Fruit fly (Drosophila melanogaster) whole organism, embryonic: Measurements from ENCODE around the gene Ptp36E.

Experiments
- Atf-2 ChIP-seq: fragments of 200-800 bp; sonication (Bioruptor generic); optimal IDR thresholded peaks from 2 replicates; lab custom pipeline; 2016; ENCODE audit warnings: missing biosample characterization, missing genetic modification characterization
- Atf6 ChIP-seq: fragments of 200-800 bp; sonication (Bioruptor generic); IDR thresholded peaks from 2 replicates; pipeline ENCODE4 v1.3.6; 2022; ENCODE audit warnings: missing biosample characterization, missing genetic modification characterization
- CG11560 ChIP-seq: fragments of 200-800 bp; sonication (Bioruptor generic); IDR thresholded peaks from 3 replicates; pipeline ENCODE4 v1.3.6; 2022; ENCODE audit warnings: missing biosample characterization, missing genetic modification characterization
- CG12391 ChIP-seq: fragments of 200-800 bp; sonication (Bioruptor generic); optimal IDR thresholded peaks from 3 replicates; lab custom pipeline; 2018; ENCODE audit warnings: missing biosample characterization, mild to moderate bottlenecking, missing genetic modification characterization, moderate library complexity
- CG14441 ChIP-seq: fragments of 200-800 bp; sonication (Bioruptor generic); IDR thresholded peaks from 2 replicates; pipeline ENCODE4 v1.3.6; 2022; ENCODE audit warnings: missing biosample characterization, missing genetic modification characterization
- CG15269 ChIP-seq: fragments of 200-800 bp; sonication (Bioruptor generic); optimal IDR thresholded peaks from 2 replicates; lab custom pipeline; 2018; ENCODE audit warnings: missing biosample characterization, mild to moderate bottlenecking, missing genetic modification characterization, moderate library complexity
- CG15601 ChIP-seq: fragments of 200-800 bp; sonication (Bioruptor generic); optimal IDR thresholded peaks from 3 replicates; lab custom pipeline; 2019; ENCODE audit warnings: missing biosample characterization, mild to moderate bottlenecking, missing genetic modification characterization, moderate library complexity
- CG1603 ChIP-seq: fragments of 200-800 bp; sonication (Bioruptor generic); optimal IDR thresholded peaks from 2 replicates; lab custom pipeline; 2019; ENCODE audit warnings: missing biosample characterization, mild to moderate bottlenecking, missing genetic modification characterization, moderate library complexity
- CG16863 ChIP-seq: fragments of 200-800 bp; sonication (Bioruptor generic); optimal IDR thresholded peaks from 3 replicates; lab custom pipeline; 2016; ENCODE audit warnings: missing biosample characterization, missing genetic modification characterization
- CG2120 ChIP-seq: fragments of 200-800 bp; sonication (Bioruptor generic); optimal IDR thresholded peaks from 3 replicates; lab custom pipeline; 2016; ENCODE audit warnings: missing biosample characterization, missing genetic modification characterization
- CG2129 ChIP-seq: fragments of 200-800 bp; sonication (Bioruptor generic); IDR thresholded peaks from 2 replicates; pipeline ENCODE4 v1.3.6; 2022; ENCODE audit warnings: missing biosample characterization, missing genetic modification characterization; ENCODE audit not compliant: partially characterized antibody
- CG2889 ChIP-seq: fragments of 200-800 bp; sonication (Bioruptor generic); IDR thresholded peaks from 3 replicates; pipeline ENCODE4 v1.3.6; 2022; ENCODE audit warnings: missing biosample characterization, missing genetic modification characterization
- CG31365 ChIP-seq: fragments of 200-800 bp; sonication (Bioruptor generic); optimal IDR thresholded peaks from 2 replicates; lab custom pipeline; 2018; ENCODE audit warnings: missing biosample characterization, mild to moderate bottlenecking, missing genetic modification characterization
- CG32767 ChIP-seq: fragments of 200-800 bp; sonication (Bioruptor generic); IDR thresholded peaks from 2 replicates; pipeline ENCODE4 v1.3.6; 2022; ENCODE audit warnings: missing biosample characterization, missing genetic modification characterization
- CG3838 ChIP-seq: fragments of 200-800 bp; sonication (Bioruptor generic); optimal IDR thresholded peaks from 3 replicates; lab custom pipeline; 2016; ENCODE audit warnings: missing biosample characterization, missing genetic modification characterization
- CG7786 ChIP-seq: fragments of 200-800 bp; sonication (Bioruptor generic); optimal IDR thresholded peaks from 2 replicates; lab custom pipeline; 2016; ENCODE audit warnings: missing biosample characterization, missing genetic modification characterization
- CG8944 ChIP-seq: fragments of 200-800 bp; sonication (Bioruptor generic); optimal IDR thresholded peaks from 3 replicates; lab custom pipeline; 2016; ENCODE audit warnings: missing biosample characterization, missing genetic modification characterization
- CG9876 ChIP-seq: fragments of 200-800 bp; sonication (Bioruptor generic); optimal IDR thresholded peaks from 2 replicates; lab custom pipeline; 2016; ENCODE audit warnings: missing biosample characterization, missing genetic modification characterization
- CG9932 ChIP-seq: fragments of 200-800 bp; sonication (Bioruptor generic); IDR thresholded peaks from 2 replicates; pipeline ENCODE4 v1.3.6; 2022; ENCODE audit warnings: missing biosample characterization, missing genetic modification characterization
- Deaf1 ChIP-seq: fragments of 200-800 bp; optimal IDR thresholded peaks from 3 replicates; lab custom pipeline; 2019; ENCODE audit warnings: missing biosample characterization, mild to moderate bottlenecking, missing genetic modification characterization, moderate library complexity
- HLH4C ChIP-seq: fragments of 200-800 bp; sonication (Bioruptor generic); IDR thresholded peaks from 3 replicates; pipeline ENCODE4 v1.3.6; 2022; ENCODE audit warnings: missing biosample characterization, missing genetic modification characterization; ENCODE audit not compliant: partially characterized antibody
- HLHmδ ChIP-seq: fragments of 200-800 bp; sonication (Bioruptor generic); optimal IDR thresholded peaks from 2 replicates; lab custom pipeline; 2018; ENCODE audit warnings: missing biosample characterization, mild to moderate bottlenecking, missing genetic modification characterization, moderate library complexity
- Jarid2 ChIP-seq: fragments of 200-800 bp; sonication (Bioruptor generic); optimal IDR thresholded peaks from 3 replicates; lab custom pipeline; 2017; ENCODE audit warnings: mild to moderate bottlenecking, missing biosample characterization, missing genetic modification reagents, missing genetic modification characterization
- Kr ChIP-seq: fragments of 200-800 bp; sonication (Bioruptor generic); optimal IDR thresholded peaks from 2 replicates; lab custom pipeline; 2017; ENCODE audit warnings: missing biosample characterization, mild to moderate bottlenecking, missing genetic modification characterization
- MTF-1 ChIP-seq: fragments of 200-800 bp; sonication (Bioruptor generic); optimal IDR thresholded peaks from 2 replicates; lab custom pipeline; 2018; ENCODE audit warnings: missing biosample characterization, mild to moderate bottlenecking, missing genetic modification characterization, borderline replicate concordance
- Max ChIP-seq: fragments of 200-800 bp; sonication (Bioruptor generic); optimal IDR thresholded peaks from 2 replicates; lab custom pipeline; 2016; ENCODE audit warnings: missing biosample characterization, mild to moderate bottlenecking, missing genetic modification characterization
- Optix ChIP-seq: fragments of 200-800 bp; sonication (Bioruptor generic); IDR thresholded peaks from 3 replicates; pipeline ENCODE4 v1.3.6; 2022; ENCODE audit warnings: missing biosample characterization, missing genetic modification characterization
- Ssrp ChIP-seq: fragments of 200-800 bp; sonication (Bioruptor generic); optimal IDR thresholded peaks from 2 replicates; lab custom pipeline; 2018; ENCODE audit warnings: missing biosample characterization, mild to moderate bottlenecking, missing genetic modification characterization, moderate library complexity
- Trl ChIP-seq, 3 experiments: fragments of >200 bp in 2 of 3; fragments of 200-800 bp in 1 of 3; sonication (Bioruptor generic) in 1 of 3; optimal IDR thresholded peaks; 2 replicates in 1 of 3; 3 replicates in 2 of 3; lab custom pipeline; 2016 to 2017; ENCODE audit warnings: missing biosample characterization in 1 of 3, missing genetic modification characterization in 1 of 3
- Xrp1 ChIP-seq: fragments of 200-800 bp; sonication (Bioruptor generic); IDR thresholded peaks from 2 replicates; pipeline ENCODE4 v1.3.6; 2022; ENCODE audit warnings: missing biosample characterization, missing genetic modification characterization
- YL-1 ChIP-seq: fragments of 200-800 bp; sonication (Bioruptor generic); optimal IDR thresholded peaks from 3 replicates; lab custom pipeline; 2017; ENCODE audit warnings: missing biosample characterization, mild to moderate bottlenecking, missing genetic modification characterization
- ab ChIP-seq: fragments of 200-800 bp; sonication (Bioruptor generic); optimal IDR thresholded peaks from 2 replicates; lab custom pipeline; 2016; ENCODE audit warnings: missing biosample characterization, missing genetic modification characterization
- ara ChIP-seq: fragments of 200-800 bp; sonication (Bioruptor generic); IDR thresholded peaks from 2 replicates; pipeline ENCODE4 v1.3.6; 2022; ENCODE audit warnings: missing biosample characterization, missing genetic modification characterization
- bigmax ChIP-seq: fragments of 200-800 bp; sonication (Bioruptor generic); optimal IDR thresholded peaks from 2 replicates; lab custom pipeline; 2018; ENCODE audit warnings: missing biosample characterization, mild to moderate bottlenecking, missing genetic modification characterization
- cad ChIP-seq: fragments of >200 bp; optimal IDR thresholded peaks from 2 replicates; lab custom pipeline; 2017; ENCODE audit warnings: missing biosample characterization, missing genetic modification characterization
- disco-r ChIP-seq: fragments of 200-800 bp; sonication (Bioruptor generic); optimal IDR thresholded peaks from 2 replicates; lab custom pipeline; 2016; ENCODE audit warnings: missing biosample characterization, missing genetic modification characterization
- en ChIP-seq: fragments of 200-800 bp; sonication (Bioruptor generic); optimal IDR thresholded peaks from 2 replicates; lab custom pipeline; 2016; ENCODE audit warnings: missing biosample characterization, missing genetic modification characterization
- fd96Cb ChIP-seq: fragments of 200-800 bp; sonication (Bioruptor generic); optimal IDR thresholded peaks from 2 replicates; lab custom pipeline; 2018; ENCODE audit warnings: missing biosample characterization, mild to moderate bottlenecking, missing genetic modification characterization, moderate library complexity
- fru ChIP-seq: fragments of >200 bp; optimal IDR thresholded peaks from 2 replicates; lab custom pipeline; 2017
- gcm2 ChIP-seq: fragments of 200-800 bp; sonication (Bioruptor generic); optimal IDR thresholded peaks from 2 replicates; lab custom pipeline; 2016; ENCODE audit warnings: missing biosample characterization, missing genetic modification characterization
- gt ChIP-seq: fragments of 200-800 bp; sonication (Bioruptor generic); IDR thresholded peaks from 2 replicates; pipeline ENCODE4 v1.3.6; 2022; ENCODE audit warnings: missing biosample characterization, missing genetic modification characterization
- ham ChIP-seq: fragments of 200-800 bp; sonication (Bioruptor generic); IDR thresholded peaks from 2 replicates; pipeline ENCODE4 v1.3.6; 2022; ENCODE audit warnings: missing biosample characterization, missing genetic modification characterization
- inv ChIP-seq: fragments of 200-800 bp; sonication (Bioruptor generic); IDR thresholded peaks from 2 replicates; pipeline ENCODE4 v1.3.6; 2022; ENCODE audit warnings: missing biosample characterization, missing genetic modification characterization; ENCODE audit not compliant: partially characterized antibody
- kni ChIP-seq: fragments of 200-800 bp; sonication (Bioruptor generic); optimal IDR thresholded peaks from 3 replicates; lab custom pipeline; 2017; ENCODE audit warnings: mild to moderate bottlenecking, missing biosample characterization, missing genetic modification reagents, missing genetic modification characterization
- lilli ChIP-seq: fragments of 200-800 bp; sonication (Bioruptor generic); optimal IDR thresholded peaks from 3 replicates; lab custom pipeline; 2016; ENCODE audit warnings: missing biosample characterization, missing genetic modification characterization
- lola ChIP-seq, 3 experiments: fragments of >200 bp in 2 of 3; fragments of 200-800 bp in 1 of 3; sonication (Bioruptor generic) in 1 of 3; optimal IDR thresholded peaks; 2 replicates each; lab custom pipeline; 2017 to 2019; ENCODE audit warnings: missing biosample characterization in 3 of 3, missing genetic modification characterization in 3 of 3, mild to moderate bottlenecking in 1 of 3, moderate library complexity in 1 of 3
- sr ChIP-seq: fragments of 200-800 bp; sonication (Bioruptor generic); IDR thresholded peaks from 3 replicates; pipeline ENCODE4 v1.3.6; 2022; ENCODE audit warnings: missing biosample characterization, missing genetic modification characterization
- unc-4 ChIP-seq: fragments of 200-800 bp; sonication (Bioruptor generic); IDR thresholded peaks from 2 replicates; pipeline ENCODE4 v1.3.6; 2022; ENCODE audit warnings: missing biosample characterization, missing genetic modification characterization; ENCODE audit not compliant: partially characterized antibody
- usp ChIP-seq: fragments of >200 bp; optimal IDR thresholded peaks from 2 replicates; lab custom pipeline; 2017; ENCODE audit warnings: missing biosample characterization, missing genetic modification characterization

Ptp36E gene

DNA sequence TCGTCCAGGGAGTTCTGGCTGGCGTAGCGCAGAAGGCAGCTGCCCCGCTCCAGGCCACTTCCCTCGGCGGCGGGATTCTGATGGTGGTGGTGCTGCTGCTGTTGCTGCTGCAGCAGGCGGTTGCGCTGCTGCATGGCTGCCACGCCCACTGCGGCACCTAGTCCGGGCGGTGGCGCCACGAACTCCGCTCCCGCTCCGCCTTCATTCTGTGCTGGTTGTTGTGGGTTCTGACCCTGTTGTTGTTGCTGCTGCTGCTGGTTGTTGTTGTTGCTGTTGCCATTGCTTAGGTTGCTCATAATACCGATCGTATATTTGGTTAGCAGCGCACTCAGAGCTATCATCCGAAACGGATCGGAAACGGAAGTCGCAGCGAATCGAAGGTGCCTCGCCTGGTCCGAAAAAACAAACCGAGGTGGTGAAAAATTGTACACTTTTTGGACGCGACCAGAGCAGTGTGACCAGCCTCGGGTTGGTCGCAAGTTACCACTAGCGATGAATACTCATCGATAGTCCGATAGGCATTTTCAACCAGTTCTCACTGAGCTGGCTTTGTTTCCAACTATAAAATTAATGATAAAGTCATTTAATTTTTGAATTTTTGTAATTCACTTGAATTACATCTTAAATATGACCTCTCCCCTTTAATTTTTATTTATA lies 47.1 kb downstream of the Ptp36E start, which contains the start of gene kel (continued):
- TF ChIP-seq CG2129 (GFP tag; lab: Robert Waterston, UW) (no peak), Atf-2 (GFP tag; lab: Kevin White, UChicago) (no peak), Ssrp (tag; lab: Kevin White, UChicago) (peak; percentile 25), Xrp1 (0 out of 2 replicates have a peak, but pooled peaks have one; percentile 9), CG1603 (peak; percentile 76), CG2120 (peak; percentile 61), Deaf1 (tag; lab: Kevin White, UChicago) (peak; percentile 53), CG7786 (GFP tag; lab: Kevin White, UChicago) (no peak), CG9932 (GFP tag; lab: Robert Waterston, UW) (peak; percentile 57), YL-1 (GFP tag; lab: Kevin White, UChicago) (peak; percentile 78), Kr (no peak), gcm2 (no peak), CG15269 (peak; percentile 53), CG9876 (GFP tag; lab: Kevin White, UChicago) (no peak), bigmax (GFP tag; lab: Kevin White, UChicago) (peak; percentile 35), CG3838 (GFP tag; lab: Kevin White, UChicago) (no peak), HLH4C (GFP tag; lab: Robert Waterston, UW) (peak; percentile 78), kni (no peak), ara (0 out of 2 replicates have a peak, but pooled peaks have one; percentile 12), ham (GFP tag; lab: Robert Waterston, UW) (no peak), Max (peak; percentile 26), cad (GFP tag; lab: Kevin White, UChicago) (peak; percentile 39), CG15601 (tag; lab: Kevin White, UChicago) (peak; percentile 22), ab (no peak), en (GFP tag; lab: Kevin White, UChicago) (no peak), Optix (GFP tag; lab: Robert Waterston, UW) (no peak), CG11560 (no peak), usp (no peak), CG32767 (GFP tag; lab: Robert Waterston, UW) (0 out of 2 replicates have a peak, but pooled peaks have one; percentile 30), gt (no peak), disco-r (GFP tag; lab: Kevin White, UChicago) (no peak), CG31365 (tag; lab: Kevin White, UChicago) (peak; percentile 58), lola (GFP tag; optimal IDR thresholded peaks at IDR 0.05; lab: Kevin White, UChicago) (no peak), CG12391 (tag; lab: Kevin White, UChicago) (peak; percentile 67), inv (0 out of 2 replicates have a peak, but pooled peaks have one; percentile 29), CG8944 (no peak), sr (GFP tag; lab: Robert Waterston, UW) (0 out of 3 replicates have a peak, but pooled peaks have one; percentile 9), Trl (optimal IDR thresholded peaks at IDR 0.05; lab: Kevin White, UChicago) (no peak), Trl (GFP tag; optimal IDR thresholded peaks at IDR 0.05; lab: Kevin White, UChicago) (peak; percentile 29), unc-4 (peak; percentile 77), Atf6 (GFP tag; lab: Robert Waterston, UW) (0 out of 2 replicates have a peak, but pooled peaks have one; percentile 36), HLHmδ (GFP tag; lab: Kevin White, UChicago) (peak; percentile 73), fd96Cb (tag; lab: Kevin White, UChicago) (no peak), Jarid2 (GFP tag; lab: Kevin White, UChicago) (peak; percentile 80), MTF-1 (peak; percentile 74), lilli (GFP tag; lab: Kevin White, UChicago) (peak; percentile 49), CG2889 (GFP tag; lab: Robert Waterston, UW) (no peak), CG16863 (peak; percentile 5), CG14441 (GFP tag; lab: Robert Waterston, UW) (no peak), fru (no peak)
